Worm (Caenorhabditis elegans): Measurements from ENCODE around the gene F19C7.4.

The F19C7.4 gene

DNA sequence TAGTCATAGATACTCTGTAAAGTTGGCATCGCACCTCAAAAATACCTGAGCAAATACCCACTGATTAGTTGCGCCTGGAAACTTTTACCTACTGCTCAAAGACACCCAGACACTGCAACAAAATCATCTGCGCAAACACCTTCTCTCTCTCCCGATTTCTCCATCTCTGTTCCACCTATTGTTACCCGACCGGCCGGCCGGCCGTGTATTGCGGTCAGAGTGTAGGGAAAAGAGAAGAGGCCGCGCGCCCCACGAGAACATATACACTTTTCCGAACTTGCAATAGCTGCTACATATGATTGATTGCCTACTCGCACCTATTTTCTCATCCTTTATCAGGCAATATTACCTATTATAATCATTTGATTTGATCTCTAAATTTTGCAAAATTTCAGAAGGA, 14.3 kb upstream of the F19C7.4 start:
- no peak for TF ChIP-seq him-1 (tag; optimal IDR thresholded peaks at IDR 0.05)
- TF ChIP-seq dao-5 (tag; optimal IDR thresholded peaks at IDR 0.05) = no peak
- no peak for TF ChIP-seq W03F9.2 (tag; optimal IDR thresholded peaks at IDR 0.05)

ce11 chrIV:4596824-4597223, 5.8 kb upstream of the F19C7.4 start, which contains the start of gene F19C7.3:
Gene F19C7.3 (plus strand): TSS chrIV:4597124.
- no peak for TF ChIP-seq him-1 (tag; optimal IDR thresholded peaks at IDR 0.05)
- no peak for TF ChIP-seq W03F9.2 (tag; optimal IDR thresholded peaks at IDR 0.05)
- TF ChIP-seq dao-5 (tag; optimal IDR thresholded peaks at IDR 0.05) = no peak

- TF ChIP-seq him-1 (tag; optimal IDR thresholded peaks at IDR 0.05) = no peak
- TF ChIP-seq W03F9.2 (tag; optimal IDR thresholded peaks at IDR 0.05) = no peak
- no peak for TF ChIP-seq dao-5 (tag; optimal IDR thresholded peaks at IDR 0.05)
These were observed 3.2 kb upstream of the F19C7.4 start, which contains the start of gene F19C7.2 for ce11 chrIV:4599352-4600004. Gene F19C7.2 (plus strand): TSS chrIV:4599954.

DNA sequence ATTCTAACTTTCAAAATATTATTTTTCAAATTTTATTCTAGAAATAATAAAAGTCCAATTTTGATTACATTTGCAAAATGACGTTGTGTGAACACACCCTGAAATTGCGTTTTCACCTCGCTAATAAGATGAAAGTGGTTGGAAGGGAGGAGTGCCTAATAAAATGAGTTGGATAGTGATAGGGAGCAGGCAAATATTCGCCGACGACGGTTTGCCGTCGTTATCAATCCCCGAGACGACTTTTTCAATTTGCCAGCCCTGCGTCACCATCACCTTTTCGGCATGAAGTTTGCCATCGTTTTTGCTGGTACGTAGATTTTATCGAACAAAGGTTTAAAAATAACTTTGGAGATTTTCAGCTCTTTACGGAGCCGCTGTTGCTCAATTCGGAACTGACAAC, 2.9 kb downstream of the F19C7.4 start, which contains the start of gene nspg-10:
TSS of gene nspg-10 (plus strand) at position 179 of the 400 bp plus-strand sequence.
- TF ChIP-seq W03F9.2 (tag; optimal IDR thresholded peaks at IDR 0.05) (no peak), dao-5 (tag; optimal IDR thresholded peaks at IDR 0.05) (no peak), him-1 (tag; optimal IDR thresholded peaks at IDR 0.05) (no peak)

- no peak for TF ChIP-seq him-1 (tag; optimal IDR thresholded peaks at IDR 0.05)
- TF ChIP-seq dao-5 (tag; optimal IDR thresholded peaks at IDR 0.05) = no peak
- no peak for TF ChIP-seq W03F9.2 (tag; optimal IDR thresholded peaks at IDR 0.05)
These were observed 6.0 kb downstream of the F19C7.4 start for ce11 chrIV:4608661-4609060.

- no peak for TF ChIP-seq W03F9.2 (tag; optimal IDR thresholded peaks at IDR 0.05)
- TF ChIP-seq him-1 (tag; optimal IDR thresholded peaks at IDR 0.05) = no peak
- TF ChIP-seq dao-5 (tag; optimal IDR thresholded peaks at IDR 0.05) = no peak
These were observed 6.9 kb downstream of the F19C7.4 start, which contains the start of gene col-110 for ce11 chrIV:4609568-4609967. Gene col-110 (minus strand): TSS chrIV:4609668.

ce11 chrIV:4611740-4612139, 9.1 kb downstream of the F19C7.4 start:
- TF ChIP-seq W03F9.2 (tag; optimal IDR thresholded peaks at IDR 0.05) (no peak), dao-5 (tag; optimal IDR thresholded peaks at IDR 0.05) (no peak), him-1 (tag; optimal IDR thresholded peaks at IDR 0.05) (no peak)

DNA sequence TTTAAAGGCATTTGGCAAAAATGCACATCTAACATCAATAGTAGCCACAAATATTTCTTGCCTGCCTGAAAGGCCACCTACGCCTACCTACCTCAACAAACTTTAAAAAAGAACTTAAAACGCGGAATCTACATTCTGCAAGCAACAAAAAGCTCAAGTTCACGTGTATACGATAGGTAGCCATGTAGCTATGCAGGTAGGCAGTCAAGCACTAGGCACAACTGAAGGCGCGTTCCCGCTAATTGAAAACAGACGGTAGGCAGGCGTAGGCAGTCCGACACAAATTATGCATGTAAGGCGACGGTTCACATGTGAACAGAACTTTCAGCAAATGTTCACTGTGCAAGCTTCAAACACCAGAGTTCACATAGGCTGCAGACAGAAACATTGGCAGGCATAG, 9.9 kb downstream of the F19C7.4 start:
- TF ChIP-seq him-1 (tag; optimal IDR thresholded peaks at IDR 0.05) = no peak
- TF ChIP-seq dao-5 (tag; optimal IDR thresholded peaks at IDR 0.05) = no peak
- no peak for TF ChIP-seq W03F9.2 (tag; optimal IDR thresholded peaks at IDR 0.05)

DNA sequence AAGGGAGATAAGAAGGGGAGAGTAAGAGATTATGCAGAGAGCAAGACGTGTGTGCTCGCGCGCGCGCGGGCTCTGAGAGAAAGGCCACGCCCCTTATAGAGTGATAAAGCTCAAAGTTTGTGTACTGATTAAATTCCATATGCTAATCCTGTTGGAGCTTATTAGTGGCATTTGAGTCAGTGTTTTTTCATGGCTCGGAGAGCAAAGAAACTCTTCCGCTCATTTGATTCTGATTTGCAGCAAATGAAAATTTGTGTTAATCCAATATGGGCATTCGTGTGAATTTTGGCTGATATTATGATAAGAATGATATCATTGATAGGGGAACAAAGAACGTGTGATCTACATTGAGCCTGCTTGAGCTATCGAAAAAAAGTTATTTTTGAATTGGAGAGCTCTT, 10.9 kb downstream of the F19C7.4 start:
- TF ChIP-seq dao-5 (tag; optimal IDR thresholded peaks at IDR 0.05) = no peak
- no peak for TF ChIP-seq him-1 (tag; optimal IDR thresholded peaks at IDR 0.05)
- TF ChIP-seq W03F9.2 (tag; optimal IDR thresholded peaks at IDR 0.05) = no peak

ce11 chrIV:4623852-4624251, 21.2 kb downstream of the F19C7.4 start:
- TF ChIP-seq W03F9.2 (tag; optimal IDR thresholded peaks at IDR 0.05) (no peak), dao-5 (tag; optimal IDR thresholded peaks at IDR 0.05) (no peak), him-1 (tag; optimal IDR thresholded peaks at IDR 0.05) (no peak)

DNA sequence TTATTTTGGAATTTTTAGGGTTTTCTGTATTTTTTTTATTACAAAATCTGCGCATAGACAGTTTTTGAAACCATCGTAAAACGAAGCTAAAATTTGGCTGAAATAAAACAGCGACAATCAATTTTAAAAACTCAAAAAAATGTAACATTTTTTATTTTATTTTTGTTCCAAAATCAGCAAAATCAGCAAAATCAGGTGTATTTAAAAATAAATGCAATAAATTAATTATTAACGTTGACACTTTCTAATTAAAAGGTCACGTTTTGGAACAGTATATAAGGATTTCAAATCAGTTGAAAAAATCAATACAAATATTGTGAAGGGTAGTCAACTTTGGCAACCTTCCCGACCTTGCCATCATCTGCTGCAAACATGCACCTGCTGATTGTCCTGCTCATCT, 30.7 kb downstream of the F19C7.4 start, which contains the start of gene R105.1:
TSS of gene R105.1 (plus strand) at position 301 of the 400 bp plus-strand sequence.
- TF ChIP-seq him-1 (tag; optimal IDR thresholded peaks at IDR 0.05) (no peak), W03F9.2 (tag; optimal IDR thresholded peaks at IDR 0.05) (no peak), dao-5 (tag; optimal IDR thresholded peaks at IDR 0.05) (no peak)

- TF ChIP-seq dao-5 (tag; optimal IDR thresholded peaks at IDR 0.05) (no peak), him-1 (tag; optimal IDR thresholded peaks at IDR 0.05) (no peak), W03F9.2 (tag; optimal IDR thresholded peaks at IDR 0.05) (no peak)
These were observed 33.3 kb downstream of the F19C7.4 start, which contains the start of gene R105.5 for ce11 chrIV:4636001-4636400. Gene R105.5 (plus strand): TSS chrIV:4636301.

ce11 chrIV:4637840-4638239, 35.2 kb downstream of the F19C7.4 start, which contains the start of gene F19C7.8:
Gene F19C7.8 (minus strand): TSS chrIV:4638095.
- no peak for TF ChIP-seq him-1 (tag; optimal IDR thresholded peaks at IDR 0.05)
- TF ChIP-seq dao-5 (tag; optimal IDR thresholded peaks at IDR 0.05) = no peak
- TF ChIP-seq W03F9.2 (tag; optimal IDR thresholded peaks at IDR 0.05) = no peak

ce11 chrIV:4639352-4639751, 36.7 kb downstream of the F19C7.4 start:
- TF ChIP-seq W03F9.2 (tag; optimal IDR thresholded peaks at IDR 0.05) (no peak), dao-5 (tag; optimal IDR thresholded peaks at IDR 0.05) (no peak), him-1 (tag; optimal IDR thresholded peaks at IDR 0.05) (no peak)

- TF ChIP-seq him-1 (tag; optimal IDR thresholded peaks at IDR 0.05) = no peak
- TF ChIP-seq W03F9.2 (tag; optimal IDR thresholded peaks at IDR 0.05) = no peak
These were observed 38.3 kb downstream of the F19C7.4 start for ce11 chrIV:4640941-4641340.

All from whole organism, L4/young adult.